Fruit fly (Drosophila melanogaster): ENCODE measurements around the gene sloth2.

sloth2 gene

dm6 chrX:6968564-6968963 lies 42.6 kb upstream of the sloth2 start, which contains the start of gene Setd3 (continued):
- peak; percentile 56; the same call in 2 of the 3 replicates for TF ChIP-seq row (GFP tag; IDR thresholded peaks at IDR 0.05)
- peak; percentile 30 for TF ChIP-seq Fer3 (tag; optimal IDR thresholded peaks at IDR 0.05)
- TF ChIP-seq Med (GFP tag), result peak; percentile 43
- peak; percentile 3 for TF ChIP-seq BEAF-32 (GFP tag; optimal IDR thresholded peaks at IDR 0.05)
- no peak for TF ChIP-seq CG3847 (GFP tag; IDR thresholded peaks at IDR 0.05)
- no peak for TF ChIP-seq Camta (GFP tag; optimal IDR thresholded peaks at IDR 0.05)
- peak; percentile 88 for TF ChIP-seq wek (GFP tag; optimal IDR thresholded peaks at IDR 0.05)
- no peak for TF ChIP-seq CG11398 (GFP tag; optimal IDR thresholded peaks at IDR 0.05)
- TF ChIP-seq sens-2 (GFP tag; IDR thresholded peaks at IDR 0.05), result no peak
- peak; percentile 21 for TF ChIP-seq CG12391 (tag; optimal IDR thresholded peaks at IDR 0.05)
- TF ChIP-seq CG6272 (GFP tag; IDR thresholded peaks at IDR 0.05), result no peak
- no peak for TF ChIP-seq lmd (GFP tag; IDR thresholded peaks at IDR 0.05)
- no peak for TF ChIP-seq Taf1 (GFP tag; IDR thresholded peaks at IDR 0.05)
- no peak for TF ChIP-seq pfk (GFP tag; optimal IDR thresholded peaks at IDR 0.05)
- TF ChIP-seq CG1832 (GFP tag; optimal IDR thresholded peaks at IDR 0.05), result peak; percentile 44
- no peak for TF ChIP-seq eyg (GFP tag; optimal IDR thresholded peaks at IDR 0.05)
- peak; percentile 43; the same call in 1 of the 2 replicates for TF ChIP-seq slbo (GFP tag; IDR thresholded peaks at IDR 0.05)
- peak; percentile 29 for TF ChIP-seq caup (GFP tag; optimal IDR thresholded peaks at IDR 0.05; ENCODE audit: severe bottlenecking)
- no peak for TF ChIP-seq pho (GFP tag; optimal IDR thresholded peaks at IDR 0.05)
- TF ChIP-seq Sox102F (GFP tag; optimal IDR thresholded peaks at IDR 0.05), result peak; percentile 18
- TF ChIP-seq Dek (tag; optimal IDR thresholded peaks at IDR 0.05), result peak; percentile 10
- TF ChIP-seq CG6791 (GFP tag; IDR thresholded peaks at IDR 0.05; ENCODE audit: partially characterized antibody), result peak; percentile 41; the same call in 1 of the 3 replicates
- TF ChIP-seq yki (optimal IDR thresholded peaks at IDR 0.05), result no peak
- TF ChIP-seq CG10565 (GFP tag; optimal IDR thresholded peaks at IDR 0.05), result no peak
- peak; percentile 35 for TF ChIP-seq grau (tag; optimal IDR thresholded peaks at IDR 0.05)
- peak; percentile 45; the same call in 1 of the 2 replicates for TF ChIP-seq CG32532 (GFP tag; IDR thresholded peaks at IDR 0.05)
- no peak for TF ChIP-seq CG6689 (GFP tag; IDR thresholded peaks at IDR 0.05)
- TF ChIP-seq CG18599 (GFP tag; optimal IDR thresholded peaks at IDR 0.05), result no peak
- TF ChIP-seq z (GFP tag; IDR thresholded peaks at IDR 0.05), result no peak
- TF ChIP-seq Max (GFP tag; optimal IDR thresholded peaks at IDR 0.05), result peak; percentile 22
- no peak for TF ChIP-seq bbx (GFP tag; IDR thresholded peaks at IDR 0.05; ENCODE audit: partially characterized antibody)
- TF ChIP-seq crp (GFP tag; optimal IDR thresholded peaks at IDR 0.05), result peak in 1 of 2 experiments; percentile 86
- no peak for TF ChIP-seq tll (GFP tag; optimal IDR thresholded peaks at IDR 0.05)
- peak; percentile 55 for TF ChIP-seq dm (GFP tag; optimal IDR thresholded peaks at IDR 0.05)
- TF ChIP-seq CG18619 (GFP tag; optimal IDR thresholded peaks at IDR 0.05), result no peak
- peak; percentile 35 for TF ChIP-seq CG13424 (tag; optimal IDR thresholded peaks at IDR 0.05)
- peak; percentile 14 for TF ChIP-seq YL-1 (GFP tag; optimal IDR thresholded peaks at IDR 0.05)
- TF ChIP-seq CG16779 (GFP tag; IDR thresholded peaks at IDR 0.05), result no peak
- TF ChIP-seq CG7745 (tag; optimal IDR thresholded peaks at IDR 0.05), result no peak
- peak; percentile 19 for TF ChIP-seq unpg (GFP tag; optimal IDR thresholded peaks at IDR 0.05)
- no peak for TF ChIP-seq CG17568 (GFP tag; optimal IDR thresholded peaks at IDR 0.05)
- peak; percentile 85 for TF ChIP-seq gsb-n (tag; optimal IDR thresholded peaks at IDR 0.05)
- TF ChIP-seq stwl (tag; optimal IDR thresholded peaks at IDR 0.05), result peak; percentile 18
- TF ChIP-seq Side (GFP tag; optimal IDR thresholded peaks at IDR 0.05), result no peak
- no peak for TF ChIP-seq CG1233 (GFP tag; optimal IDR thresholded peaks at IDR 0.05)
- no peak for TF ChIP-seq CG32767 (GFP tag; IDR thresholded peaks at IDR 0.05)
- peak; percentile 4 for TF ChIP-seq CG2712 (tag; optimal IDR thresholded peaks at IDR 0.05)
- no peak for TF ChIP-seq ci (GFP tag; IDR thresholded peaks at IDR 0.05)
- no peak for TF ChIP-seq H15 (GFP tag; IDR thresholded peaks at IDR 0.05)
- peak; percentile 65 for TF ChIP-seq pzg (GFP tag; optimal IDR thresholded peaks at IDR 0.05)
